Worm (Caenorhabditis elegans) whole organism, L1 larva: ENCODE measurements around the gene cup-16.

Experiments
- aly-2 ChIP-seq: fragments of 150-350 bp; optimal IDR thresholded peaks from 2 replicates; lab custom pipeline; 2014; ENCODE audit warnings: missing biosample characterization, missing genetic modification characterization
- ama-1 ChIP-seq: fragments of 150-350 bp; optimal IDR thresholded peaks from 2 replicates; lab custom pipeline; 2014
- blmp-1 ChIP-seq: fragments of 150-350 bp; optimal IDR thresholded peaks from 2 replicates; lab custom pipeline; 2014; ENCODE audit warnings: missing biosample characterization, missing genetic modification characterization
- egl-27 ChIP-seq, 2 experiments: fragments of 150-350 bp in 1 of 2; sonication (generic microtip); optimal IDR thresholded peaks; 3 replicates each; lab custom pipeline; 2017 to 2018; ENCODE audit warnings: missing biosample characterization in 2 of 2, missing genetic modification characterization in 2 of 2, missing genetic modification reagents in 2 of 2
- jun-1 ChIP-seq: fragments of 150-350 bp; optimal IDR thresholded peaks from 2 replicates; lab custom pipeline; 2014; ENCODE audit warnings: missing biosample characterization, missing genetic modification reagents, missing genetic modification characterization
- mdl-1 ChIP-seq, 2 experiments: fragments of 150-350 bp; optimal IDR thresholded peaks; 2 replicates each; lab custom pipeline; 2014 to 2017; ENCODE audit warnings: missing biosample characterization in 2 of 2, missing genetic modification characterization in 2 of 2, inconsistent platforms in 1 of 2
- nhr-11 ChIP-seq: fragments of 150-350 bp; optimal IDR thresholded peaks from 2 replicates; lab custom pipeline; 2014; ENCODE audit warnings: missing biosample characterization, missing genetic modification characterization
- nhr-12 ChIP-seq: sonication (generic microtip); optimal IDR thresholded peaks from 2 replicates; lab custom pipeline; 2017; ENCODE audit warnings: missing biosample characterization, missing genetic modification characterization
- nhr-237 ChIP-seq: fragments of 150-350 bp; optimal IDR thresholded peaks from 2 replicates; lab custom pipeline; 2014; ENCODE audit warnings: missing biosample characterization, missing genetic modification characterization
- nhr-28 ChIP-seq: fragments of 150-350 bp; optimal IDR thresholded peaks from 2 replicates; lab custom pipeline; 2014; ENCODE audit warnings: missing biosample characterization, missing genetic modification characterization
- nhr-90 ChIP-seq: sonication (generic microtip); optimal IDR thresholded peaks from 2 replicates; lab custom pipeline; 2016; ENCODE audit warnings: mild to moderate bottlenecking, missing genetic modification characterization, missing compliant biosample characterization; ENCODE audit not compliant: poor library complexity
- pqm-1 ChIP-seq: sonication (generic microtip); optimal IDR thresholded peaks from 3 replicates; lab custom pipeline; 2017; ENCODE audit warnings: missing biosample characterization, missing genetic modification characterization
- sox-4 ChIP-seq: sonication (generic microtip); optimal IDR thresholded peaks from 2 replicates; lab custom pipeline; 2016; ENCODE audit warnings: missing genetic modification characterization, missing compliant biosample characterization
- unc-62 ChIP-seq: fragments of 150-350 bp; optimal IDR thresholded peaks from 2 replicates; lab custom pipeline; 2014; ENCODE audit warnings: missing biosample characterization, missing genetic modification reagents, missing genetic modification characterization

- TF ChIP-seq pqm-1 (tag; lab: Kevin White, UChicago) (no peak), nhr-12 (no peak), blmp-1 (tag; lab: Kevin White, UChicago) (peak; percentile 52), jun-1 (no peak), ama-1 (no peak), sox-4 (tag; lab: Kevin White, UChicago) (no peak), nhr-237 (tag; lab: Kevin White, UChicago) (no peak), unc-62 (GFP tag; lab: Kevin White, UChicago) (no peak), mdl-1 (tag; optimal IDR thresholded peaks at IDR 0.05; lab: Kevin White, UChicago) (no peak), nhr-90 (no peak), nhr-28 (no peak), aly-2 (tag; lab: Kevin White, UChicago) (no peak), nhr-11 (no peak), egl-27 (tag; optimal IDR thresholded peaks at IDR 0.05; lab: Kevin White, UChicago) (no peak)
Observed at ce11 chrII:8716231-8716878, 9.4 kb downstream of the cup-16 start, which contains the start of the genes cyn-11 and T01B7.5.
